Worm (Caenorhabditis elegans) whole organism, early embryonic: ENCODE data around the gene plpp-1.3.

Experiments used
- B0310.2 ChIP-seq: sonication (generic microtip); optimal IDR thresholded peaks from 2 replicates; lab custom pipeline; 2016; ENCODE audit warnings: mild to moderate bottlenecking, missing genetic modification characterization, missing compliant biosample characterization
- F13C5.2 ChIP-seq: sonication (generic microtip); optimal IDR thresholded peaks from 2 replicates; lab custom pipeline; 2017; ENCODE audit warnings: mild to moderate bottlenecking, missing genetic modification characterization, inconsistent platforms, missing compliant biosample characterization
- aly-1 ChIP-seq: sonication (generic microtip); optimal IDR thresholded peaks from 2 replicates; lab custom pipeline; 2016; ENCODE audit warnings: missing genetic modification characterization, missing compliant biosample characterization
- ama-1 ChIP-seq: fragments of 150-350 bp; optimal IDR thresholded peaks from 2 replicates; lab custom pipeline; 2014
- ceh-13 ChIP-seq: fragments of 200-800 bp; sonication (Bioruptor generic); optimal IDR thresholded peaks from 2 replicates; lab custom pipeline; 2018; ENCODE audit warnings: mild to moderate bottlenecking, missing genetic modification characterization, missing compliant biosample characterization
- ceh-36 ChIP-seq: sonication (generic microtip); optimal IDR thresholded peaks from 2 replicates; lab custom pipeline; 2016; ENCODE audit warnings: missing genetic modification characterization, inconsistent platforms, missing compliant biosample characterization
- ets-7 ChIP-seq: sonication (generic microtip); optimal IDR thresholded peaks from 2 replicates; lab custom pipeline; 2016; ENCODE audit warnings: missing genotype, missing genetic modification characterization, missing compliant biosample characterization
- flt-1 ChIP-seq: fragments of 200-800 bp; sonication (Bioruptor generic); IDR thresholded peaks from 2 replicates; pipeline ENCODE4 v1.3.6; 2022; ENCODE audit warnings: missing genetic modification characterization, missing compliant biosample characterization
- hmbx-1 ChIP-seq: sonication (generic microtip); optimal IDR thresholded peaks from 2 replicates; lab custom pipeline; 2016; ENCODE audit warnings: mild to moderate bottlenecking, missing genetic modification characterization, missing compliant biosample characterization
- hmg-4 ChIP-seq: fragments of 200-800 bp; sonication (Bioruptor generic); optimal IDR thresholded peaks from 2 replicates; lab custom pipeline; 2018; ENCODE audit warnings: mild to moderate bottlenecking, missing genetic modification characterization, missing compliant biosample characterization
- hnd-1 ChIP-seq: sonication (generic microtip); optimal IDR thresholded peaks from 2 replicates; lab custom pipeline; 2016; ENCODE audit warnings: missing genetic modification characterization, missing compliant biosample characterization
- pes-1 ChIP-seq: fragments of 200-800 bp; sonication (Bioruptor generic); IDR thresholded peaks from 2 replicates; pipeline ENCODE4 v1.3.6; 2022; ENCODE audit warnings: missing genetic modification reagents, missing genetic modification characterization, missing compliant biosample characterization
- scrt-1 ChIP-seq: fragments of 200-800 bp; sonication (Bioruptor generic); IDR thresholded peaks from 2 replicates; pipeline ENCODE4 v1.3.6; 2022; ENCODE audit warnings: missing genetic modification characterization, missing compliant biosample characterization
- sea-1 ChIP-seq: fragments of 200-800 bp; sonication (Bioruptor generic); conservative IDR thresholded peaks from 2 replicates; pipeline ENCODE4 v1.3.6; 2022; ENCODE audit warnings: missing genetic modification characterization, missing compliant biosample characterization
- tbx-11 ChIP-seq: fragments of 200-800 bp; sonication (Bioruptor generic); IDR thresholded peaks from 2 replicates; pipeline ENCODE4 v1.3.6; 2022; ENCODE audit warnings: missing genetic modification characterization, missing compliant biosample characterization
- tbx-37 ChIP-seq: fragments of 200-800 bp; sonication (Bioruptor generic); conservative IDR thresholded peaks from 2 replicates; pipeline ENCODE4 v1.3.6; 2022; ENCODE audit warnings: missing genetic modification reagents, missing genetic modification characterization, missing compliant biosample characterization
- tra-4 ChIP-seq: sonication (generic microtip); optimal IDR thresholded peaks from 2 replicates; lab custom pipeline; 2017; ENCODE audit warnings: missing genetic modification characterization, missing compliant biosample characterization

Gene plpp-1.3

DNA sequence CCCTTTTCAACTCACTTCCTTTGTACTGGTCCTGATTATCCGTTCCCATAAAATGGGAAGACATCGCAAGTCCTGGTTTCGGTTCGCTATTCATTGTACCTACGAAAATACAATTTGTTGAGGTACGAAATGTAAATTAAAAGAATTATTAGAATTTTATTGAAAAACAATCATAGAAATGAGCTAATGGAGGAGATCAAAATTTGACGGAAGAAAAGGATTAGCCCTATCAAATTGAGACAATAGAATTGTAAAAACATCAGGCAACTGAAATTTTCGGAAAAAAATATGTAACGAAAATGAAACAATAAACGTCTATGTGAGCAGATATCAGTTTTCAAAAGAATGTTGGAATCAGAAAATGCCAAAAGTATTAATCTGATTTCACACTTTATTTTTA lies 26.8 kb downstream of the plpp-1.3 start, which contains the start of gene mbr-1:
Gene mbr-1 (minus strand): TSS at position 101 of the 400 bp plus-strand sequence.
- no peak for TF ChIP-seq hmg-4 (GFP tag; lab: Kevin White, UChicago)
- TF ChIP-seq sea-1 (GFP tag; lab: Robert Waterston, UW): no peak
- TF ChIP-seq F13C5.2 (tag; lab: Kevin White, UChicago): no peak
- TF ChIP-seq tra-4 (tag; lab: Kevin White, UChicago): no peak
- TF ChIP-seq pes-1 (GFP tag; lab: Robert Waterston, UW): no peak
- no peak for TF ChIP-seq hnd-1 (tag; lab: Kevin White, UChicago)
- no peak for TF ChIP-seq B0310.2 (tag; lab: Kevin White, UChicago)
- no peak for TF ChIP-seq ceh-13 (GFP tag; lab: Kevin White, UChicago)
- no peak for TF ChIP-seq ceh-36 (tag; lab: Kevin White, UChicago)
- no peak for TF ChIP-seq ama-1 (lab: Kevin White, UChicago)
- TF ChIP-seq ets-7 (tag; lab: Kevin White, UChicago): no peak
- no peak for TF ChIP-seq hmbx-1 (tag; lab: Kevin White, UChicago)
- TF ChIP-seq aly-1 (tag; lab: Kevin White, UChicago): no peak
- no peak for TF ChIP-seq scrt-1 (GFP tag; lab: Robert Waterston, UW)
- TF ChIP-seq flt-1 (GFP tag; lab: Robert Waterston, UW): no peak
- TF ChIP-seq tbx-37 (GFP tag; lab: Robert Waterston, UW): no peak
- TF ChIP-seq tbx-11: no peak

DNA sequence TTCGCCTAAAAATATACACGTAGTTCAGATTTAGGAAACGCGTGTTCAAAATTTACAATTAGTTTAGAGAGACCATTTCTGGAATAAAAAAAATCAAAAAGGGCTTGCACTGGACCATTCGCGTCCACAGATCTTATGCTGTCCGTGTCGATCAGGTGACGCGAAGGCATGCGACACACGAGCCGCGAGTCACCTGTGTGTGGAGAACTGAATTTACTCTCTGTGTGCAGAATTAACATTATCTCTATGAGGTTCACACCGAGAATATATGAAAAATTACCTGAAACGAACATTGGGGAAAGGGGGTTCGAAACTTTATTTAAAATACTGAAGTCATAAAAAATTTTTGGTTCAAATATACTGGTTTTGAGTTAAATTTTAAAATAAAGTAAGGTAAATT lies 32.6 kb downstream of the plpp-1.3 start:
- TF ChIP-seq ceh-13 (GFP tag; lab: Kevin White, UChicago) (no peak), tbx-37 (GFP tag; lab: Robert Waterston, UW) (no peak), B0310.2 (tag; lab: Kevin White, UChicago) (no peak), ama-1 (lab: Kevin White, UChicago) (no peak), pes-1 (GFP tag; lab: Robert Waterston, UW) (no peak), tra-4 (tag; lab: Kevin White, UChicago) (no peak), aly-1 (tag; lab: Kevin White, UChicago) (no peak), ceh-36 (tag; lab: Kevin White, UChicago) (no peak), hmbx-1 (tag; lab: Kevin White, UChicago) (no peak), sea-1 (GFP tag; lab: Robert Waterston, UW) (no peak), tbx-11 (no peak), hnd-1 (tag; lab: Kevin White, UChicago) (no peak), scrt-1 (GFP tag; lab: Robert Waterston, UW) (no peak), F13C5.2 (tag; lab: Kevin White, UChicago) (no peak), hmg-4 (GFP tag; lab: Kevin White, UChicago) (no peak), flt-1 (GFP tag; lab: Robert Waterston, UW) (no peak), ets-7 (tag; lab: Kevin White, UChicago) (no peak)

- no peak for TF ChIP-seq hmg-4 (GFP tag; lab: Kevin White, UChicago)
- no peak for TF ChIP-seq tbx-37 (GFP tag; lab: Robert Waterston, UW)
- no peak for TF ChIP-seq aly-1 (tag; lab: Kevin White, UChicago)
- TF ChIP-seq scrt-1 (GFP tag; lab: Robert Waterston, UW): no peak
- TF ChIP-seq ceh-13 (GFP tag; lab: Kevin White, UChicago): no peak
- TF ChIP-seq hmbx-1 (tag; lab: Kevin White, UChicago): no peak
- TF ChIP-seq B0310.2 (tag; lab: Kevin White, UChicago): no peak
- TF ChIP-seq sea-1 (GFP tag; lab: Robert Waterston, UW): no peak
- TF ChIP-seq ama-1 (lab: Kevin White, UChicago): no peak
- TF ChIP-seq hnd-1 (tag; lab: Kevin White, UChicago): no peak
- no peak for TF ChIP-seq tbx-11
- no peak for TF ChIP-seq ets-7 (tag; lab: Kevin White, UChicago)
- no peak for TF ChIP-seq flt-1 (GFP tag; lab: Robert Waterston, UW)
- TF ChIP-seq pes-1 (GFP tag; lab: Robert Waterston, UW): no peak
- TF ChIP-seq ceh-36 (tag; lab: Kevin White, UChicago): no peak
- TF ChIP-seq tra-4 (tag; lab: Kevin White, UChicago): no peak
Observed at ce11 chrX:10731837-10732236, 36.7 kb downstream of the plpp-1.3 start.

- TF ChIP-seq hmbx-1 (tag; lab: Kevin White, UChicago): no peak
- no peak for TF ChIP-seq tbx-37 (GFP tag; lab: Robert Waterston, UW)
- TF ChIP-seq aly-1 (tag; lab: Kevin White, UChicago): no peak
- no peak for TF ChIP-seq flt-1 (GFP tag; lab: Robert Waterston, UW)
- no peak for TF ChIP-seq ceh-36 (tag; lab: Kevin White, UChicago)
- TF ChIP-seq ceh-13 (GFP tag; lab: Kevin White, UChicago): no peak
- TF ChIP-seq ama-1 (lab: Kevin White, UChicago): no peak
- no peak for TF ChIP-seq hmg-4 (GFP tag; lab: Kevin White, UChicago)
- no peak for TF ChIP-seq hnd-1 (tag; lab: Kevin White, UChicago)
- TF ChIP-seq pes-1 (GFP tag; lab: Robert Waterston, UW): no peak
- no peak for TF ChIP-seq ets-7 (tag; lab: Kevin White, UChicago)
- no peak for TF ChIP-seq sea-1 (GFP tag; lab: Robert Waterston, UW)
- no peak for TF ChIP-seq tra-4 (tag; lab: Kevin White, UChicago)
- no peak for TF ChIP-seq scrt-1 (GFP tag; lab: Robert Waterston, UW)
Observed at ce11 chrX:10734026-10734425, 38.9 kb downstream of the plpp-1.3 start, which contains the start of gene egl-36. egl-36 (plus strand) TSS chrX:10734326.

ce11 chrX:10746388-10746787 lies 51.3 kb downstream of the plpp-1.3 start, which contains the start of gene R07A4.2:
R07A4.2 (minus strand) TSS chrX:10746488.
- TF ChIP-seq B0310.2 (tag; lab: Kevin White, UChicago) (no peak), ceh-13 (GFP tag; lab: Kevin White, UChicago) (no peak), ama-1 (lab: Kevin White, UChicago) (no peak), tra-4 (tag; lab: Kevin White, UChicago) (no peak), tbx-37 (GFP tag; lab: Robert Waterston, UW) (no peak), hmg-4 (GFP tag; lab: Kevin White, UChicago) (no peak), aly-1 (tag; lab: Kevin White, UChicago) (no peak), sea-1 (GFP tag; lab: Robert Waterston, UW) (no peak), tbx-11 (no peak), ets-7 (tag; lab: Kevin White, UChicago) (no peak), F13C5.2 (tag; lab: Kevin White, UChicago) (no peak), hmbx-1 (tag; lab: Kevin White, UChicago) (no peak), ceh-36 (tag; lab: Kevin White, UChicago) (no peak), scrt-1 (GFP tag; lab: Robert Waterston, UW) (no peak), flt-1 (GFP tag; lab: Robert Waterston, UW) (no peak), hnd-1 (tag; lab: Kevin White, UChicago) (no peak), pes-1 (GFP tag; lab: Robert Waterston, UW) (no peak)
